Fruit fly (Drosophila melanogaster) whole organism, embryonic: ENCODE results near the gene CG14339.

Source experiments
- Asciz ChIP-seq: fragments of 200-800 bp; sonication (Bioruptor generic); optimal IDR thresholded peaks from 2 replicates; lab custom pipeline; 2017; ENCODE audit warnings: missing biosample characterization, mild to moderate bottlenecking, missing genetic modification characterization, missing genetic modification reagents
- Atf6 ChIP-seq: fragments of 200-800 bp; sonication (Bioruptor generic); IDR thresholded peaks from 2 replicates; pipeline ENCODE4 v1.3.6; 2022; ENCODE audit warnings: missing biosample characterization, missing genetic modification characterization
- Awh ChIP-seq: fragments of 200-800 bp; sonication (Bioruptor generic); IDR thresholded peaks from 2 replicates; pipeline ENCODE4, ENCODE4 v1.3.6; 2022; ENCODE audit warnings: missing biosample characterization, missing genetic modification characterization
- B-H2 ChIP-seq: fragments of 200-800 bp; sonication (Bioruptor generic); optimal IDR thresholded peaks from 2 replicates; lab custom pipeline; 2018; ENCODE audit warnings: missing biosample characterization, mild to moderate bottlenecking, missing genetic modification characterization
- CG10209 ChIP-seq: fragments of 200-800 bp; sonication (Bioruptor generic); optimal IDR thresholded peaks from 3 replicates; lab custom pipeline; 2017; ENCODE audit warnings: missing biosample characterization, mild to moderate bottlenecking, missing genetic modification characterization, missing genetic modification reagents
- CG1024 ChIP-seq: fragments of 200-800 bp; sonication (Bioruptor generic); IDR thresholded peaks from 2 replicates; pipeline ENCODE4 v1.3.6; 2022; ENCODE audit warnings: missing biosample characterization, missing genetic modification characterization
- CG10543 ChIP-seq: fragments of 200-800 bp; sonication (Bioruptor generic); optimal IDR thresholded peaks from 3 replicates; lab custom pipeline; 2017; ENCODE audit warnings: missing biosample characterization, mild to moderate bottlenecking, missing genetic modification characterization, moderate library complexity
- CG11504 ChIP-seq: fragments of 200-800 bp; sonication (Bioruptor generic); optimal IDR thresholded peaks from 3 replicates; lab custom pipeline; 2019; ENCODE audit warnings: missing biosample characterization, mild to moderate bottlenecking, missing genetic modification characterization, moderate library complexity
- CG12299 ChIP-seq: fragments of 200-800 bp; sonication (Bioruptor generic); optimal IDR thresholded peaks from 2 replicates; lab custom pipeline; 2018; ENCODE audit warnings: missing biosample characterization, mild to moderate bottlenecking, missing genetic modification characterization
- CG12391 ChIP-seq: fragments of 200-800 bp; sonication (Bioruptor generic); optimal IDR thresholded peaks from 3 replicates; lab custom pipeline; 2018; ENCODE audit warnings: missing biosample characterization, mild to moderate bottlenecking, missing genetic modification characterization, moderate library complexity
- CG12769 ChIP-seq: fragments of 200-800 bp; sonication (Bioruptor generic); optimal IDR thresholded peaks from 2 replicates; lab custom pipeline; 2019; ENCODE audit warnings: missing biosample characterization, mild to moderate bottlenecking, missing genetic modification characterization, moderate library complexity
- CG14014 ChIP-seq: fragments of 200-800 bp; sonication (Bioruptor generic); IDR thresholded peaks from 2 replicates; pipeline ENCODE4 v1.3.6; 2022; ENCODE audit warnings: missing biosample characterization, missing genetic modification characterization
- CG1603 ChIP-seq: fragments of 200-800 bp; sonication (Bioruptor generic); optimal IDR thresholded peaks from 2 replicates; lab custom pipeline; 2019; ENCODE audit warnings: missing biosample characterization, mild to moderate bottlenecking, missing genetic modification characterization, moderate library complexity
- CG17359 ChIP-seq: fragments of 200-800 bp; sonication (Bioruptor generic); optimal IDR thresholded peaks from 3 replicates; lab custom pipeline; 2018; ENCODE audit warnings: missing biosample characterization, mild to moderate bottlenecking, missing genetic modification characterization, moderate library complexity
- CG18599 ChIP-seq: fragments of 200-800 bp; sonication (Bioruptor generic); optimal IDR thresholded peaks from 3 replicates; lab custom pipeline; 2017; ENCODE audit warnings: missing biosample characterization, missing genetic modification characterization, mild to moderate bottlenecking, moderate library complexity, missing genetic modification reagents
- CG31441 ChIP-seq: fragments of 200-800 bp; sonication (Bioruptor generic); IDR thresholded peaks from 2 replicates; pipeline ENCODE4 v1.3.6; 2022; ENCODE audit warnings: missing biosample characterization, missing genetic modification characterization
- CG4328 ChIP-seq: fragments of 200-800 bp; sonication (Bioruptor generic); optimal IDR thresholded peaks from 3 replicates; lab custom pipeline; 2017; ENCODE audit warnings: missing biosample characterization, missing genetic modification reagents, missing genetic modification characterization
- CG6254 ChIP-seq: fragments of 200-800 bp; sonication (Bioruptor generic); optimal IDR thresholded peaks from 3 replicates; lab custom pipeline; 2017; ENCODE audit warnings: mild to moderate bottlenecking, missing biosample characterization, missing genetic modification reagents, missing genetic modification characterization
- CG8924 ChIP-seq: fragments of 200-800 bp; optimal IDR thresholded peaks from 3 replicates; lab custom pipeline; 2019; ENCODE audit warnings: missing biosample characterization, mild to moderate bottlenecking, missing genetic modification characterization, moderate library complexity
- Hey ChIP-seq: fragments of 200-800 bp; sonication (Bioruptor generic); optimal IDR thresholded peaks from 3 replicates; lab custom pipeline; 2018; ENCODE audit warnings: missing biosample characterization, mild to moderate bottlenecking, missing genetic modification characterization
- HmgZ ChIP-seq: fragments of 200-800 bp; sonication (Bioruptor generic); optimal IDR thresholded peaks from 2 replicates; lab custom pipeline; 2018; ENCODE audit warnings: missing biosample characterization, mild to moderate bottlenecking, missing genetic modification characterization
- Hmr ChIP-seq: fragments of 200-800 bp; sonication (Bioruptor generic); optimal IDR thresholded peaks from 3 replicates; lab custom pipeline; 2017; ENCODE audit warnings: mild to moderate bottlenecking, missing biosample characterization, missing genetic modification reagents, missing genetic modification characterization
- PHDP ChIP-seq: fragments of 200-800 bp; sonication (Bioruptor generic); optimal IDR thresholded peaks from 3 replicates; lab custom pipeline; 2018; ENCODE audit warnings: missing biosample characterization, mild to moderate bottlenecking, missing genetic modification characterization, moderate library complexity
- Poxn ChIP-seq: fragments of 200-800 bp; sonication (Bioruptor generic); IDR thresholded peaks from 2 replicates; pipeline ENCODE4 v1.3.6; 2022; ENCODE audit warnings: missing biosample characterization, missing genetic modification characterization
- Side ChIP-seq: fragments of 200-800 bp; sonication (Bioruptor generic); optimal IDR thresholded peaks from 2 replicates; lab custom pipeline; 2016; ENCODE audit warnings: missing biosample characterization, missing genetic modification characterization
- Sox102F ChIP-seq: fragments of 200-800 bp; sonication (Bioruptor generic); optimal IDR thresholded peaks from 2 replicates; lab custom pipeline; 2018; ENCODE audit warnings: missing biosample characterization, mild to moderate bottlenecking, missing genetic modification characterization, moderate library complexity
- bsh ChIP-seq, 2 experiments: fragments of 200-800 bp; sonication (Bioruptor generic); optimal IDR thresholded peaks; 2 replicates each; lab custom pipeline; 2017 to 2018; ENCODE audit warnings: mild to moderate bottlenecking in 2 of 2, missing biosample characterization in 2 of 2, missing genetic modification characterization in 2 of 2, moderate library complexity in 1 of 2
- cas ChIP-seq: fragments of 200-800 bp; sonication (Bioruptor generic); IDR thresholded peaks from 2 replicates; pipeline ENCODE4 v1.3.6; 2022; ENCODE audit warnings: missing biosample characterization, missing genetic modification characterization
- caup ChIP-seq: fragments of 200-800 bp; sonication (Bioruptor generic); optimal IDR thresholded peaks from 3 replicates; lab custom pipeline; 2017; ENCODE audit warnings: missing biosample characterization, mild to moderate bottlenecking, missing genetic modification characterization, moderate library complexity; ENCODE audit not compliant: severe bottlenecking
- crol ChIP-seq: fragments of 200-800 bp; sonication (Bioruptor generic); IDR thresholded peaks from 2 replicates; pipeline ENCODE4 v1.3.6; 2022; ENCODE audit warnings: missing biosample characterization, missing genetic modification characterization
- cwo ChIP-seq: fragments of 200-800 bp; sonication (Bioruptor generic); optimal IDR thresholded peaks from 3 replicates; lab custom pipeline; 2017; ENCODE audit warnings: missing biosample characterization, missing genetic modification characterization, mild to moderate bottlenecking, moderate library complexity, missing genetic modification reagents
- ewg ChIP-seq: fragments of 200-800 bp; sonication (Bioruptor generic); optimal IDR thresholded peaks from 3 replicates; lab custom pipeline; 2017; ENCODE audit warnings: mild to moderate bottlenecking, missing biosample characterization, missing genetic modification reagents, missing genetic modification characterization
- hkb ChIP-seq, 2 experiments: fragments of 200-800 bp in 1 of 2; fragments of >200 bp in 1 of 2; sonication (Bioruptor generic) in 1 of 2; IDR thresholded peaks in 1 of 2; optimal IDR thresholded peaks in 1 of 2; 2 replicates each; pipeline versions ENCODE4 v1.3.6 to Lab custom; 2017 to 2022; ENCODE audit warnings: missing biosample characterization in 1 of 2, missing genetic modification characterization in 1 of 2
- kni ChIP-seq: fragments of 200-800 bp; sonication (Bioruptor generic); optimal IDR thresholded peaks from 3 replicates; lab custom pipeline; 2017; ENCODE audit warnings: mild to moderate bottlenecking, missing biosample characterization, missing genetic modification reagents, missing genetic modification characterization
- oc ChIP-seq: fragments of 200-800 bp; sonication (Bioruptor generic); optimal IDR thresholded peaks from 2 replicates; lab custom pipeline; 2018; ENCODE audit warnings: missing biosample characterization, mild to moderate bottlenecking, missing genetic modification characterization, moderate library complexity
- odd ChIP-seq: fragments of 200-800 bp; sonication (Bioruptor generic); optimal IDR thresholded peaks from 2 replicates; lab custom pipeline; 2017; ENCODE audit warnings: missing biosample characterization, mild to moderate bottlenecking, missing genetic modification characterization
- onecut ChIP-seq: fragments of 200-800 bp; sonication (Bioruptor generic); IDR thresholded peaks from 2 replicates; pipeline ENCODE4 v1.3.6; 2022; ENCODE audit warnings: missing biosample characterization, missing genetic modification characterization
- pan ChIP-seq, 4 experiments: fragments of >200 bp in 3 of 4; fragments of 200-800 bp in 1 of 4; sonication (Bioruptor generic) in 1 of 4; optimal IDR thresholded peaks in 3 of 4; IDR thresholded peaks in 1 of 4; 2 replicates each; pipeline versions ENCODE4 v1.3.6 to Lab custom; 2017 to 2022; ENCODE audit warnings: missing biosample characterization in 2 of 4, missing genetic modification characterization in 2 of 4, mixed read lengths in 1 of 4
- schlank ChIP-seq: fragments of 200-800 bp; sonication (Bioruptor generic); optimal IDR thresholded peaks from 2 replicates; lab custom pipeline; 2018; ENCODE audit warnings: missing biosample characterization, mild to moderate bottlenecking, missing genetic modification characterization
- scrt ChIP-seq: fragments of 200-800 bp; sonication (Bioruptor generic); optimal IDR thresholded peaks from 2 replicates; lab custom pipeline; 2018; ENCODE audit warnings: missing biosample characterization, mild to moderate bottlenecking, missing genetic modification characterization, moderate library complexity
- slbo ChIP-seq: fragments of 200-800 bp; sonication (Bioruptor generic); IDR thresholded peaks from 2 replicates; pipeline ENCODE4 v1.3.6; 2022; ENCODE audit warnings: missing biosample characterization, missing genetic modification characterization
- sob ChIP-seq: fragments of 200-800 bp; sonication (Bioruptor generic); IDR thresholded peaks from 2 replicates; pipeline ENCODE4 v1.3.6; 2022; ENCODE audit warnings: missing biosample characterization, missing genetic modification characterization
- stc ChIP-seq: fragments of 200-800 bp; sonication (Bioruptor generic); IDR thresholded peaks from 2 replicates; pipeline ENCODE4 v1.3.6; 2022; ENCODE audit warnings: missing biosample characterization, missing genetic modification characterization
- sug ChIP-seq: fragments of 200-800 bp; optimal IDR thresholded peaks from 2 replicates; lab custom pipeline; 2019; ENCODE audit warnings: missing biosample characterization, mild to moderate bottlenecking, missing genetic modification characterization, moderate library complexity
- trh ChIP-seq: fragments of 200-800 bp; sonication (Bioruptor generic); optimal IDR thresholded peaks from 2 replicates; lab custom pipeline; 2016; ENCODE audit warnings: missing biosample characterization, missing genetic modification characterization
- twi ChIP-seq: fragments of 200-800 bp; optimal IDR thresholded peaks from 2 replicates; lab custom pipeline; 2019; ENCODE audit warnings: missing biosample characterization, mild to moderate bottlenecking, missing genetic modification characterization, moderate library complexity
- usp ChIP-seq: fragments of >200 bp; optimal IDR thresholded peaks from 2 replicates; lab custom pipeline; 2017; ENCODE audit warnings: missing biosample characterization, missing genetic modification characterization
- vvl ChIP-seq: fragments of 200-800 bp; sonication (Bioruptor generic); IDR thresholded peaks from 2 replicates; pipeline ENCODE4 v1.3.6; 2022; ENCODE audit warnings: missing biosample characterization, missing genetic modification characterization

The CG14339 gene

dm6 chr2L:1094724-1095123, 13.6 kb upstream of the CG14339 start (continued):
- TF ChIP-seq B-H2 (peak; percentile 3), CG1024 (peak; percentile 32; the same call in 1 of the 2 replicates), Asciz (GFP tag; lab: Kevin White, UChicago) (peak; percentile 53), Hey (tag; lab: Kevin White, UChicago) (peak; percentile 17), hkb (optimal IDR thresholded peaks at IDR 0.05; lab: Kevin White, UChicago) (no peak), hkb (GFP tag; IDR thresholded peaks at IDR 0.05; lab: Robert Waterston, UW) (0 out of 2 replicates have a peak, but pooled peaks have one; percentile 28), twi (tag; lab: Kevin White, UChicago) (no peak), stc (GFP tag; lab: Robert Waterston, UW) (no peak; the same call in 1 of the 2 replicates), Sox102F (GFP tag; lab: Kevin White, UChicago) (peak; percentile 50), caup (peak; percentile 43), CG10209 (peak; percentile 48), kni (GFP tag; lab: Kevin White, UChicago) (peak; percentile 3), CG10543 (GFP tag; lab: Kevin White, UChicago) (peak; percentile 74), CG1603 (tag; lab: Kevin White, UChicago) (peak; percentile 55), oc (peak; percentile 50), schlank (peak; percentile 7), HmgZ (tag; lab: Kevin White, UChicago) (no peak), cwo (GFP tag; lab: Kevin White, UChicago) (peak; percentile 40), CG17359 (tag; lab: Kevin White, UChicago) (peak; percentile 37), scrt (peak; percentile 6), CG4328 (peak; percentile 28), CG12769 (tag; lab: Kevin White, UChicago) (peak; percentile 47), Hmr (peak; percentile 69), bsh (GFP tag; optimal IDR thresholded peaks at IDR 0.05; lab: Kevin White, UChicago) (peak in 1 of 2 experiments; percentile 33), CG12299 (tag; lab: Kevin White, UChicago) (peak; percentile 21), Side (GFP tag; lab: Kevin White, UChicago) (no peak), Poxn (GFP tag; lab: Robert Waterston, UW) (no peak), usp (GFP tag; lab: Kevin White, UChicago) (no peak), CG12391 (tag; lab: Kevin White, UChicago) (peak; percentile 27), onecut (GFP tag; lab: Robert Waterston, UW) (0 out of 2 replicates have a peak, but pooled peaks have one; percentile 18), CG18599 (peak; percentile 37), cas (GFP tag; lab: Robert Waterston, UW) (no peak), CG8924 (tag; lab: Kevin White, UChicago) (peak; percentile 27), pan (optimal IDR thresholded peaks at IDR 0.05; lab: Kevin White, UChicago) (no peak), pan (GFP tag; optimal IDR thresholded peaks at IDR 0.05 in 1 of 2, IDR thresholded peaks at IDR 0.05 in 1 of 2) (peak in 1 of 2 experiments; percentile 44), Atf6 (GFP tag; lab: Robert Waterston, UW) (peak; percentile 55; the same call in 1 of the 2 replicates), PHDP (peak; percentile 62), trh (GFP tag; lab: Kevin White, UChicago) (peak; percentile 6), CG14014 (peak; percentile 8; the same call in 1 of the 2 replicates), odd (GFP tag; lab: Kevin White, UChicago) (peak; percentile 40), vvl (peak; percentile 72), CG31441 (peak; percentile 36; the same call in 1 of the 2 replicates), sob (GFP tag; lab: Robert Waterston, UW) (peak; percentile 35; the same call in 1 of the 2 replicates), CG6254 (GFP tag; lab: Kevin White, UChicago) (peak; percentile 1), crol (GFP tag; lab: Robert Waterston, UW) (peak; percentile 53; the same call in 1 of the 2 replicates), Awh (0 out of 2 replicates have a peak, but pooled peaks have one; percentile 25), slbo (GFP tag; lab: Robert Waterston, UW) (no peak), sug (tag; lab: Kevin White, UChicago) (peak; percentile 33), CG11504 (tag; lab: Kevin White, UChicago) (peak; percentile 24), ewg (GFP tag; lab: Kevin White, UChicago) (peak; percentile 39)
